Fruit fly (Drosophila melanogaster) whole organism, embryonic: ENCODE data around the gene CG31800.

Source experiments
- Abd-B ChIP-seq: fragments of 200-800 bp; sonication (Bioruptor generic); optimal IDR thresholded peaks from 2 replicates; lab custom pipeline; 2018; ENCODE audit warnings: missing biosample characterization, mild to moderate bottlenecking, missing genetic modification characterization, moderate library complexity
- Atf3 ChIP-seq: fragments of 200-800 bp; sonication (Bioruptor generic); optimal IDR thresholded peaks from 3 replicates; lab custom pipeline; 2016; ENCODE audit warnings: missing biosample characterization, missing genetic modification characterization
- B-H2 ChIP-seq: fragments of 200-800 bp; sonication (Bioruptor generic); optimal IDR thresholded peaks from 2 replicates; lab custom pipeline; 2018; ENCODE audit warnings: missing biosample characterization, mild to moderate bottlenecking, missing genetic modification characterization
- BEAF-32 ChIP-seq: fragments of 200-800 bp; sonication (Bioruptor generic); optimal IDR thresholded peaks from 3 replicates; lab custom pipeline; 2017; ENCODE audit warnings: missing biosample characterization, missing genetic modification characterization, mild to moderate bottlenecking, moderate library complexity, missing genetic modification reagents
- CG10267 ChIP-seq: fragments of 200-800 bp; sonication (Bioruptor generic); optimal IDR thresholded peaks from 2 replicates; lab custom pipeline; 2018; ENCODE audit warnings: missing biosample characterization, mild to moderate bottlenecking, missing genetic modification characterization, moderate library complexity
- CG10462 ChIP-seq: fragments of 200-800 bp; sonication (Bioruptor generic); optimal IDR thresholded peaks from 2 replicates; lab custom pipeline; 2016; ENCODE audit warnings: missing biosample characterization, missing genetic modification characterization
- CG10543 ChIP-seq: fragments of 200-800 bp; sonication (Bioruptor generic); optimal IDR thresholded peaks from 3 replicates; lab custom pipeline; 2017; ENCODE audit warnings: missing biosample characterization, mild to moderate bottlenecking, missing genetic modification characterization, moderate library complexity
- CG11247 ChIP-seq: fragments of 200-800 bp; sonication (Bioruptor generic); IDR thresholded peaks from 2 replicates; pipeline ENCODE4 v1.3.6; 2022; ENCODE audit warnings: missing biosample characterization, missing genetic modification characterization
- CG13424 ChIP-seq: fragments of 200-800 bp; sonication (Bioruptor generic); optimal IDR thresholded peaks from 2 replicates; lab custom pipeline; 2019; ENCODE audit warnings: missing biosample characterization, mild to moderate bottlenecking, missing genetic modification characterization, moderate library complexity
- CG14965 ChIP-seq: fragments of 200-800 bp; sonication (Bioruptor generic); optimal IDR thresholded peaks from 2 replicates; lab custom pipeline; 2016; ENCODE audit warnings: missing biosample characterization, missing genetic modification characterization, borderline replicate concordance
- CG15601 ChIP-seq: fragments of 200-800 bp; sonication (Bioruptor generic); optimal IDR thresholded peaks from 3 replicates; lab custom pipeline; 2019; ENCODE audit warnings: missing biosample characterization, mild to moderate bottlenecking, missing genetic modification characterization, moderate library complexity
- CG17385 ChIP-seq: fragments of 200-800 bp; sonication (Bioruptor generic); optimal IDR thresholded peaks from 3 replicates; lab custom pipeline; 2018; ENCODE audit warnings: missing biosample characterization, mild to moderate bottlenecking, missing genetic modification characterization
- CG2199 ChIP-seq: fragments of 200-800 bp; sonication (Bioruptor generic); IDR thresholded peaks from 3 replicates; pipeline ENCODE4 v1.3.6; 2022; ENCODE audit warnings: missing biosample characterization, missing genetic modification characterization
- CG31365 ChIP-seq: fragments of 200-800 bp; sonication (Bioruptor generic); optimal IDR thresholded peaks from 2 replicates; lab custom pipeline; 2018; ENCODE audit warnings: missing biosample characterization, mild to moderate bottlenecking, missing genetic modification characterization
- CG42726 ChIP-seq: fragments of 200-800 bp; sonication (Bioruptor generic); IDR thresholded peaks from 2 replicates; pipeline ENCODE4 v1.3.6; 2022; ENCODE audit warnings: missing biosample characterization, missing genetic modification characterization; ENCODE audit not compliant: partially characterized antibody
- CG4360 ChIP-seq: fragments of 200-800 bp; sonication (Bioruptor generic); IDR thresholded peaks from 2 replicates; pipeline ENCODE4 v1.3.6; 2022; ENCODE audit warnings: missing biosample characterization, missing genetic modification characterization
- CG4854 ChIP-seq: fragments of 200-800 bp; sonication (Bioruptor generic); optimal IDR thresholded peaks from 2 replicates; lab custom pipeline; 2016; ENCODE audit warnings: missing biosample characterization, missing genetic modification characterization, inconsistent platforms
- CG5180 ChIP-seq: fragments of 200-800 bp; sonication (Bioruptor generic); optimal IDR thresholded peaks from 3 replicates; lab custom pipeline; 2017; ENCODE audit warnings: missing biosample characterization, missing genetic modification characterization, mild to moderate bottlenecking, moderate library complexity, missing genetic modification reagents
- CG6272 ChIP-seq: fragments of 200-800 bp; sonication (Bioruptor generic); IDR thresholded peaks from 2 replicates; pipeline ENCODE4 v1.3.6; 2022; ENCODE audit warnings: missing biosample characterization, missing genetic modification characterization
- CG7372 ChIP-seq: fragments of 200-800 bp; sonication (Bioruptor generic); IDR thresholded peaks from 2 replicates; pipeline ENCODE4 v1.3.6; 2022; ENCODE audit warnings: missing biosample characterization, missing genetic modification characterization
- CG7556 ChIP-seq: fragments of 200-800 bp; sonication (Bioruptor generic); optimal IDR thresholded peaks from 2 replicates; lab custom pipeline; 2017; ENCODE audit warnings: missing biosample characterization, mild to moderate bottlenecking, missing genetic modification characterization
- CG7928 ChIP-seq: fragments of 200-800 bp; sonication (Bioruptor generic); optimal IDR thresholded peaks from 2 replicates; lab custom pipeline; 2017; ENCODE audit warnings: missing biosample characterization, mild to moderate bottlenecking, missing genetic modification characterization
- CG9609 ChIP-seq: fragments of 200-800 bp; sonication (Bioruptor generic); optimal IDR thresholded peaks from 3 replicates; lab custom pipeline; 2016; ENCODE audit warnings: missing biosample characterization, missing genetic modification characterization
- E2f1 ChIP-seq: fragments of 200-800 bp; sonication (Bioruptor generic); IDR thresholded peaks from 2 replicates; pipeline ENCODE4 v1.3.6; 2022; ENCODE audit warnings: missing biosample characterization, missing genetic modification characterization
- ERR ChIP-seq: fragments of 200-800 bp; sonication (Bioruptor generic); optimal IDR thresholded peaks from 2 replicates; lab custom pipeline; 2016; ENCODE audit warnings: missing biosample characterization, missing genetic modification characterization
- HLHmδ ChIP-seq: fragments of 200-800 bp; sonication (Bioruptor generic); optimal IDR thresholded peaks from 2 replicates; lab custom pipeline; 2018; ENCODE audit warnings: missing biosample characterization, mild to moderate bottlenecking, missing genetic modification characterization, moderate library complexity
- HmgZ ChIP-seq: fragments of 200-800 bp; sonication (Bioruptor generic); optimal IDR thresholded peaks from 2 replicates; lab custom pipeline; 2018; ENCODE audit warnings: missing biosample characterization, mild to moderate bottlenecking, missing genetic modification characterization
- Hr3 ChIP-seq: fragments of 200-800 bp; sonication (Bioruptor generic); optimal IDR thresholded peaks from 3 replicates; lab custom pipeline; 2016; ENCODE audit warnings: missing biosample characterization, missing genetic modification characterization
- Hr78 ChIP-seq, 2 experiments: fragments of 200-800 bp in 1 of 2; fragments of >200 bp in 1 of 2; sonication (Bioruptor generic) in 1 of 2; optimal IDR thresholded peaks; 2 replicates each; lab custom pipeline; 2017 to 2019; ENCODE audit warnings: missing biosample characterization in 2 of 2, missing genetic modification characterization in 2 of 2, mild to moderate bottlenecking in 1 of 2, moderate library complexity in 1 of 2
- Nf-YA ChIP-seq: fragments of 200-800 bp; sonication (Bioruptor generic); IDR thresholded peaks from 2 replicates; pipeline ENCODE4 v1.3.6; 2022; ENCODE audit warnings: missing biosample characterization, missing genetic modification characterization
- Nf-YB ChIP-seq: fragments of 200-800 bp; sonication (Bioruptor generic); optimal IDR thresholded peaks from 3 replicates; lab custom pipeline; 2019; ENCODE audit warnings: missing biosample characterization, mild to moderate bottlenecking, missing genetic modification characterization, moderate library complexity
- Opbp ChIP-seq: fragments of 200-800 bp; sonication (Bioruptor generic); IDR thresholded peaks from 3 replicates; pipeline ENCODE4 v1.3.6; 2022; ENCODE audit warnings: missing biosample characterization, missing genetic modification characterization; ENCODE audit not compliant: partially characterized antibody
- Rfx ChIP-seq: fragments of 200-800 bp; sonication (Bioruptor generic); IDR thresholded peaks from 2 replicates; pipeline ENCODE4 v1.3.6; 2022; ENCODE audit warnings: missing biosample characterization, missing genetic modification characterization
- Scr ChIP-seq: fragments of 200-800 bp; sonication (Bioruptor generic); IDR thresholded peaks from 2 replicates; pipeline ENCODE4 v1.3.6; 2022; ENCODE audit warnings: missing biosample characterization, missing genetic modification characterization; ENCODE audit not compliant: partially characterized antibody
- ab ChIP-seq: fragments of 200-800 bp; sonication (Bioruptor generic); optimal IDR thresholded peaks from 2 replicates; lab custom pipeline; 2016; ENCODE audit warnings: missing biosample characterization, missing genetic modification characterization
- bowl ChIP-seq: fragments of 200-800 bp; sonication (Bioruptor generic); IDR thresholded peaks from 2 replicates; pipeline ENCODE4 v1.3.6; 2022; ENCODE audit warnings: missing biosample characterization, missing genetic modification characterization
- crol ChIP-seq: fragments of 200-800 bp; sonication (Bioruptor generic); IDR thresholded peaks from 2 replicates; pipeline ENCODE4 v1.3.6; 2022; ENCODE audit warnings: missing biosample characterization, missing genetic modification characterization
- ftz-f1 ChIP-seq: fragments of 200-800 bp; sonication (Bioruptor generic); optimal IDR thresholded peaks from 2 replicates; lab custom pipeline; 2016; ENCODE audit warnings: missing biosample characterization, missing genetic modification characterization
- hth ChIP-seq: fragments of >200 bp; optimal IDR thresholded peaks from 2 replicates; lab custom pipeline; 2017; ENCODE audit warnings: inconsistent platforms
- jing ChIP-seq: fragments of 200-800 bp; sonication (Bioruptor generic); optimal IDR thresholded peaks from 2 replicates; lab custom pipeline; 2018; ENCODE audit warnings: missing biosample characterization, mild to moderate bottlenecking, missing genetic modification characterization
- kay ChIP-seq: fragments of 200-800 bp; sonication (Bioruptor generic); optimal IDR thresholded peaks from 2 replicates; lab custom pipeline; 2016; ENCODE audit warnings: missing biosample characterization, missing genetic modification characterization
- knrl ChIP-seq: fragments of 200-800 bp; sonication (Bioruptor generic); IDR thresholded peaks from 3 replicates; pipeline ENCODE4 v1.3.6; 2022; ENCODE audit warnings: missing biosample characterization, missing genetic modification characterization; ENCODE audit not compliant: partially characterized antibody
- lab ChIP-seq: fragments of 200-800 bp; sonication (Bioruptor generic); optimal IDR thresholded peaks from 3 replicates; lab custom pipeline; 2017; ENCODE audit warnings: missing biosample characterization, missing genetic modification characterization, mild to moderate bottlenecking, moderate library complexity, missing genetic modification reagents
- mirr ChIP-seq: fragments of 200-800 bp; sonication (Bioruptor generic); optimal IDR thresholded peaks from 3 replicates; lab custom pipeline; 2018; ENCODE audit warnings: missing biosample characterization, mild to moderate bottlenecking, missing genetic modification characterization
- pb ChIP-seq: fragments of 200-800 bp; sonication (Bioruptor generic); optimal IDR thresholded peaks from 3 replicates; lab custom pipeline; 2016; ENCODE audit warnings: missing biosample characterization, missing genetic modification characterization
- run ChIP-seq: fragments of 200-800 bp; sonication (Bioruptor generic); optimal IDR thresholded peaks from 3 replicates; lab custom pipeline; 2018; ENCODE audit warnings: missing biosample characterization, mild to moderate bottlenecking, missing genetic modification characterization
- scrt ChIP-seq: fragments of 200-800 bp; sonication (Bioruptor generic); optimal IDR thresholded peaks from 2 replicates; lab custom pipeline; 2018; ENCODE audit warnings: missing biosample characterization, mild to moderate bottlenecking, missing genetic modification characterization, moderate library complexity
- slbo ChIP-seq: fragments of 200-800 bp; sonication (Bioruptor generic); IDR thresholded peaks from 2 replicates; pipeline ENCODE4 v1.3.6; 2022; ENCODE audit warnings: missing biosample characterization, missing genetic modification characterization
- sug ChIP-seq: fragments of 200-800 bp; optimal IDR thresholded peaks from 2 replicates; lab custom pipeline; 2019; ENCODE audit warnings: missing biosample characterization, mild to moderate bottlenecking, missing genetic modification characterization, moderate library complexity
- unc-4 ChIP-seq: fragments of 200-800 bp; sonication (Bioruptor generic); IDR thresholded peaks from 2 replicates; pipeline ENCODE4 v1.3.6; 2022; ENCODE audit warnings: missing biosample characterization, missing genetic modification characterization; ENCODE audit not compliant: partially characterized antibody
- yki ChIP-seq: fragments of >200 bp; optimal IDR thresholded peaks from 3 replicates; lab custom pipeline; 2018

The CG31800 gene

DNA sequence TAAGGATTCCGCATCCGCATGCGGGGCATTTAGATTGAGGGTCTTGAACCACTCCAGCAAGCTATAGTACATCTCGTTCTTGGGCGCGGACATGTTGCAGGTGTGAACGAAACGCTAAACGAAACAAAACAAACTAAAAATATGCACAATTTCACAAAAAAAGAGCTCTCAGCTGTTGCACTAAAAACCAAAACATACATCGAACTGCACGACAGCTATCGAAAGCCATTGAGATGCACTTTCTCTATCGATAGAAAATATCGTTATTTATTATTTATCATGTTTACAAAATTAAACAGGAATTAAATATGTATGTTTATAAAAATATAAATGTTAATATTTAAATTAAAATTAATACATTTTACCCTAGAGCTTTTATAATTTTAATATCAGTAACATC lies 1.1 kb downstream of the CG31800 start, which contains the start of gene hook (continued):
- TF ChIP-seq Atf3 (GFP tag; lab: Kevin White, UChicago) (no peak), BEAF-32 (GFP tag; lab: Kevin White, UChicago) (peak; percentile 68), HLHmδ (GFP tag; lab: Kevin White, UChicago) (no peak), yki (no peak), CG10462 (GFP tag; lab: Kevin White, UChicago) (no peak), pb (GFP tag; lab: Kevin White, UChicago) (no peak), CG10267 (tag; lab: Kevin White, UChicago) (peak; percentile 22), CG13424 (tag; lab: Kevin White, UChicago) (no peak), CG31365 (tag; lab: Kevin White, UChicago) (no peak), CG7372 (no peak), CG14965 (GFP tag; lab: Kevin White, UChicago) (no peak), crol (no peak), knrl (peak; percentile 84), CG4854 (GFP tag; lab: Kevin White, UChicago) (no peak), CG5180 (no peak), CG15601 (no peak), Hr3 (GFP tag; lab: Kevin White, UChicago) (no peak), CG11247 (GFP tag; lab: Robert Waterston, UW) (no peak), CG42726 (GFP tag; lab: Robert Waterston, UW) (peak; percentile 55; the same call in 1 of the 2 replicates), CG17385 (GFP tag; lab: Kevin White, UChicago) (peak; percentile 6), unc-4 (GFP tag; lab: Robert Waterston, UW) (peak; percentile 72), CG10543 (no peak), HmgZ (tag; lab: Kevin White, UChicago) (no peak), ERR (no peak), CG4360 (GFP tag; lab: Robert Waterston, UW) (no peak), CG6272 (no peak), Abd-B (GFP tag; lab: Kevin White, UChicago) (no peak), ab (GFP tag; lab: Kevin White, UChicago) (no peak), CG2199 (GFP tag; lab: Robert Waterston, UW) (no peak), Scr (GFP tag; lab: Robert Waterston, UW) (peak; percentile 81), Opbp (GFP tag; lab: Robert Waterston, UW) (peak; percentile 73; the same call in 2 of the 3 replicates), Rfx (GFP tag; lab: Robert Waterston, UW) (0 out of 2 replicates have a peak, but pooled peaks have one; percentile 14), E2f1 (no peak), Nf-YB (GFP tag; lab: Kevin White, UChicago) (no peak), jing (GFP tag; lab: Kevin White, UChicago) (no peak), mirr (no peak), run (tag; lab: Kevin White, UChicago) (no peak), Nf-YA (GFP tag; lab: Robert Waterston, UW) (no peak), B-H2 (GFP tag; lab: Kevin White, UChicago) (no peak), sug (tag; lab: Kevin White, UChicago) (no peak), Hr78 (GFP tag; optimal IDR thresholded peaks at IDR 0.05; lab: Kevin White, UChicago) (no peak), lab (GFP tag; lab: Kevin White, UChicago) (no peak), CG7556 (GFP tag; lab: Kevin White, UChicago) (no peak), CG7928 (GFP tag; lab: Kevin White, UChicago) (no peak), ftz-f1 (GFP tag; lab: Kevin White, UChicago) (no peak), kay (no peak), bowl (no peak), CG9609 (no peak), scrt (GFP tag; lab: Kevin White, UChicago) (peak; percentile 40), hth (lab: Kevin White, UChicago) (no peak), slbo (GFP tag; lab: Robert Waterston, UW) (no peak)
